Worm (Caenorhabditis elegans): ENCODE data around the gene skpt-1.

Gene skpt-1

DNA sequence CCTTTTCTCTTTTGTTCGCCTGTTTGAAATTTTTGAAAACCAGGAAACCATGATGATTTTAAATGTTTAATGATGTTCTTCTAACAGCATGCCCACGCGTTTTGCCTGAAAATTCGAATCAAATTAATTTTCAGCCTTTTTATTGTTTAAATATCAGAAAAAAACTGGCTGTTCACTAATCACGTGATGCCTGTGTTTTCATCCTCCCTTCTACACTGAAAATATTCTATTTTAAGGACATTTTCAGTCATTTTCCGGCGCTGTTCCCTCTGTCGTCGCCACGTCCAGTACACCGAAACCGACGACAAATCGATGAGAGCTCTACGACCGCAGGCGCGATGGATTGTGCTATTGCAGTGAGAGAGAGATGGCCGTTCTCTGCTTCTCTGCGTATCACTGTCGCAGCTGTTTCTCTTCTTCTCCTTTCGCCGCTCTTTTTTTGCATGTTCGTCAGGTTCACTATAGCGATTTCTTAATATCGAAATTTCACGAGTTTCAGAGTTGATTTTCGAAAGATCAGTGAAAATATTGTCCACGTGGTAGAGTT, 1.6 kb upstream of the skpt-1 start, which contains the start of gene F48E8.8 (continued):
- TF ChIP-seq unc-130 (tag; optimal IDR thresholded peaks at IDR 0.05) (peak; percentile 35), ceh-82 (tag; optimal IDR thresholded peaks at IDR 0.05) (peak; percentile 9 to 58 (median 49)), lin-14 (GFP tag; optimal IDR thresholded peaks at IDR 0.05) (peak; percentile 80), fkh-8 (tag; optimal IDR thresholded peaks at IDR 0.05) (peak; percentile 67), rnt-1 (tag; optimal IDR thresholded peaks at IDR 0.05) (peak; percentile 83), unc-62 (GFP tag; optimal IDR thresholded peaks at IDR 0.05) (no peak), nhr-47 (tag; optimal IDR thresholded peaks at IDR 0.05) (peak; percentile 69), C34B4.2 (tag; optimal IDR thresholded peaks at IDR 0.05) (no peak), unc-30 (tag; optimal IDR thresholded peaks at IDR 0.05) (no peak), unc-86 (tag; optimal IDR thresholded peaks at IDR 0.05) (peak; percentile 15), mep-1 (tag; optimal IDR thresholded peaks at IDR 0.05) (peak; percentile 30), xbp-1 (tag; optimal IDR thresholded peaks at IDR 0.05) (peak; percentile 32), nhr-76 (tag; optimal IDR thresholded peaks at IDR 0.05) (no peak), lsy-2 (tag; optimal IDR thresholded peaks at IDR 0.05) (peak; percentile 73 to 85), lin-15B (tag; optimal IDR thresholded peaks at IDR 0.05) (peak; percentile 19), snu-23 (GFP tag; optimal IDR thresholded peaks at IDR 0.05) (peak; percentile 66)

DNA sequence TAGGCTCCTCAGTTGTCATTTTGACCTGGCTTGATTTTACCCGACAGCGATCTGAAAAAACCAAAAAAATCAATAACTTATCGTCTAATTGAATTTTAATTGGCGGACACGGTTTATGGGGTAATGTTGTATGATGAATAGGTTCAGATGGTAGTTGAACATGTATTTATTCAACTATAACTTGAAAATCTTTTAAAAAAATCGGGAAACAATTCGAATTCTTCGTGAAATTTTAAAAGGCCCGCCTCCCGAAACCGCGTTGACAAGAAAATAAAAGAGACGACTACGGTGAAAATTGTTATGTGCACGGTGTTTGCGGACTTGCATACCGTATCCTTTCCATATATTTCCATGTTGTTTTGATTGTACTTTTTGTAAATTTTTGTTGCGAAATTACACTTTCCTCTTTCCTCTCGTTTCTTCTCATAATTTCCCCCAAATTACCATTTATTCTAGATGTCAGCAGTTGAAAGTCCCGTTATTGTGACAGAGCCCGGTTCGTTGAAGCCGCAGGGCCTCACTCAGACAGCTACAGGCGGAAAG, 5.4 kb downstream of the skpt-1 start, which contains the start of the genes T24G10.2 and disl-2:
Gene T24G10.2, minus strand, starts transcription at position 51 of the 543 bp plus-strand sequence.
Gene disl-2, plus strand, starts transcription at position 457 of the 543 bp plus-strand sequence.
- TF ChIP-seq rnt-1 (tag; optimal IDR thresholded peaks at IDR 0.05): peak; percentile 29
- TF ChIP-seq efl-1 (optimal IDR thresholded peaks at IDR 0.05): peak; percentile 64 to 71
- TF ChIP-seq efl-1 (GFP tag; optimal IDR thresholded peaks at IDR 0.05 in 1 of 2): peak; percentile 73 to 96
- peak; percentile 77 for TF ChIP-seq snu-23 (GFP tag; optimal IDR thresholded peaks at IDR 0.05)
- peak; percentile 63 to 78 (median 70) for TF ChIP-seq dpl-1 (GFP tag; optimal IDR thresholded peaks at IDR 0.05)
- TF ChIP-seq nhr-77 (tag; optimal IDR thresholded peaks at IDR 0.05): peak; percentile 9
- peak; percentile 63 for TF ChIP-seq nhr-85 (tag)
- peak; percentile 21 for TF ChIP-seq snpc-4 (tag; optimal IDR thresholded peaks at IDR 0.05)
- peak; percentile 12 for TF ChIP-seq jun-1 (tag; optimal IDR thresholded peaks at IDR 0.05)
- TF ChIP-seq lsy-2 (tag; optimal IDR thresholded peaks at IDR 0.05): peak; percentile 97 to 99
- peak; percentile 6 for TF ChIP-seq vab-15 (tag; optimal IDR thresholded peaks at IDR 0.05)
- TF ChIP-seq nhr-20 (tag; optimal IDR thresholded peaks at IDR 0.05): peak; percentile 50
- peak in 1 of 6 experiments; percentile 73 for TF ChIP-seq elt-3 (tag; optimal IDR thresholded peaks at IDR 0.05)
- peak; percentile 13 for TF ChIP-seq fos-1 (tag; optimal IDR thresholded peaks at IDR 0.05)
- peak; percentile 68 for TF ChIP-seq skn-1 (tag; optimal IDR thresholded peaks at IDR 0.05)
- peak; percentile 78 for TF ChIP-seq mep-1 (tag; optimal IDR thresholded peaks at IDR 0.05)
- TF ChIP-seq xbp-1 (tag; optimal IDR thresholded peaks at IDR 0.05): peak; percentile 51
- TF ChIP-seq nhr-71 (tag; optimal IDR thresholded peaks at IDR 0.05): peak; percentile 37
- TF ChIP-seq egl-27 (tag; optimal IDR thresholded peaks at IDR 0.05): no peak
- no peak for TF ChIP-seq unc-30 (tag; optimal IDR thresholded peaks at IDR 0.05)
- peak; percentile 62 to 78 for TF ChIP-seq lin-35 (GFP tag; optimal IDR thresholded peaks at IDR 0.05)
- peak; percentile 30 for TF ChIP-seq swsn-7 (tag; optimal IDR thresholded peaks at IDR 0.05)
- no peak for TF ChIP-seq pax-3 (tag; optimal IDR thresholded peaks at IDR 0.05)
- TF ChIP-seq mab-9 (GFP tag; IDR thresholded peaks at IDR 0.05): no peak
- peak; percentile 90 for TF ChIP-seq F16B12.6 (tag; optimal IDR thresholded peaks at IDR 0.05)
- TF ChIP-seq lin-14 (GFP tag; optimal IDR thresholded peaks at IDR 0.05): peak; percentile 50
- no peak for TF ChIP-seq ztf-11 (tag; optimal IDR thresholded peaks at IDR 0.05)
- TF ChIP-seq lin-39 (tag; optimal IDR thresholded peaks at IDR 0.05): peak; percentile 3
- peak; percentile 25 for TF ChIP-seq irx-1 (tag; optimal IDR thresholded peaks at IDR 0.05)
- peak in 1 of 2 experiments; percentile 55 for TF ChIP-seq mdl-1 (tag; optimal IDR thresholded peaks at IDR 0.05)
- peak; percentile 49 for TF ChIP-seq unc-130 (tag; optimal IDR thresholded peaks at IDR 0.05)
- TF ChIP-seq C16A3.4 (tag; optimal IDR thresholded peaks at IDR 0.05): peak; percentile 74
- TF ChIP-seq nhr-47 (tag; optimal IDR thresholded peaks at IDR 0.05): peak; percentile 45
- peak; percentile 63 for TF ChIP-seq blmp-1 (tag; optimal IDR thresholded peaks at IDR 0.05)
- no peak for TF ChIP-seq mef-2 (tag; optimal IDR thresholded peaks at IDR 0.05)
- TF ChIP-seq ceh-82 (tag; optimal IDR thresholded peaks at IDR 0.05): peak in 2 of 3 experiments; percentile 5 to 74
- peak; percentile 28 for TF ChIP-seq tbx-2 (tag; optimal IDR thresholded peaks at IDR 0.05)
- TF ChIP-seq lin-15B (tag; optimal IDR thresholded peaks at IDR 0.05): peak; percentile 39
- TF ChIP-seq efl-3 (GFP tag; optimal IDR thresholded peaks at IDR 0.05): no peak
- TF ChIP-seq nhr-28 (tag; optimal IDR thresholded peaks at IDR 0.05): no peak
